Worm (Caenorhabditis elegans) whole organism, L3 larva: ENCODE results near the gene C04E7.5.

Experiments used
- ama-1 ChIP-seq: fragments of 150-350 bp; optimal IDR thresholded peaks from 2 replicates; lab custom pipeline; 2018
- ceh-9 ChIP-seq: sonication (generic microtip); optimal IDR thresholded peaks from 2 replicates; lab custom pipeline; 2018; ENCODE audit warnings: missing biosample characterization, missing genetic modification characterization
- fkh-10 ChIP-seq: sonication (generic microtip); optimal IDR thresholded peaks from 2 replicates; lab custom pipeline; 2017; ENCODE audit warnings: missing biosample characterization, missing genetic modification reagents, missing genetic modification characterization
- nfya-1 ChIP-seq: sonication (generic microtip); optimal IDR thresholded peaks from 2 replicates; lab custom pipeline; 2017; ENCODE audit warnings: missing genetic modification characterization, mild to moderate bottlenecking, missing compliant biosample characterization, antibody characterized with exemption, moderate library complexity; ENCODE audit not compliant: insufficient read depth
- nhr-12 ChIP-seq: fragments of 150-350 bp; optimal IDR thresholded peaks from 2 replicates; lab custom pipeline; 2014; ENCODE audit warnings: missing biosample characterization, missing genetic modification characterization
- zag-1 ChIP-seq: fragments of 150-350 bp; optimal IDR thresholded peaks from 2 replicates; lab custom pipeline; 2014; ENCODE audit warnings: missing biosample characterization, missing genetic modification characterization

- TF ChIP-seq zag-1 (tag; lab: Kevin White, UChicago) (no peak), ama-1 (no peak), nfya-1 (tag; lab: Kevin White, UChicago) (no peak), ceh-9 (no peak), nhr-12 (tag; lab: Kevin White, UChicago) (no peak), fkh-10 (GFP tag; lab: Kevin White, UChicago) (no peak)
These were observed 36.7 kb downstream of the C04E7.5 start, which contains the start of gene R04A9.6 for ce11 chrX:397259-397658.
